Fruit fly (Drosophila melanogaster): ENCODE results near the gene Ddrgk1.
A peak's percentile ranks its signal among the peaks of the same experiment; 100 is the strongest.

The Ddrgk1 gene

DNA sequence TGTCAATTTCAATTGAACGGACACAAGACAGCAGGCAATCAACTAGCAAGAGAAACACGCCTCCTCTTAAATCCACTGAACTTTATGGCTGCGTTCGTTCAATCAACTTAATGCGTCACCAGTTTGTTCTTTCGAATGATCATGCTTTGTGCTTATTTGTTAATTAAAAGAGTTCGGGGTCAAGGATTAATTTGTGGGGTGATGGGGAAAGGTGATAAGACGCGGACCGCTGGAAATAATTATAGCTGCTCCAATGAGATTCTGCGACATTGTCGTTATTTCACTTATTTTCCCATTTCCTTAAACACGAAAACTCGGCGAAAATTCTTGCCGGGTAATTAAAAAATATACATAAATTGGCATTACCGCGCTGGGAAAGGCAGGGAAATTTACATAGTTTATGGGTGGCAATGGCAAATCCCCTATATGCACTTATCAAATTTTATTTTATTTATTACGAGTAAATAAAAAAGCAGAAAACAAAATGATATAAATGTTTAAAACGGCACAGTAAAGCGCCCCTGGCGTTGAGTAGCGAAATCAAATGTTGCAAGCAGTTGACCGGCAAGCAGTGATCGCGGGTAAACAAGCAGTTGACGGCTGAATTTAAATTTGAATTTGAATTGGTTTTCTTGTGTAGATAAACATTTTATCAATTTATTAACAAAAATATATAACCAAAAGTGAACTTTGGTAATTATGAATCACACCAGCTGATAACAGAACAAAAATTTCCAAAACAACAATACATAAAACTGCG lies 30.3 kb upstream of the Ddrgk1 start (continued):
- peak; percentile 55 for TF ChIP-seq fd96Cb (tag; optimal IDR thresholded peaks at IDR 0.05)
- TF ChIP-seq Nf-YA (GFP tag; IDR thresholded peaks at IDR 0.05), result 0 out of 2 replicates have a peak, but pooled peaks have one; percentile 43
- peak; percentile 74 for TF ChIP-seq onecut (GFP tag; IDR thresholded peaks at IDR 0.05)
- peak; percentile 68 for TF ChIP-seq psq (GFP tag; optimal IDR thresholded peaks at IDR 0.05)
- TF ChIP-seq Dfd (GFP tag; optimal IDR thresholded peaks at IDR 0.05), result peak in 1 of 2 experiments; percentile 81
- no peak for TF ChIP-seq CG14860 (GFP tag; IDR thresholded peaks at IDR 0.05; ENCODE audit: partially characterized antibody)
- no peak for TF ChIP-seq CG7556 (GFP tag; optimal IDR thresholded peaks at IDR 0.05)
- peak; percentile 78 for TF ChIP-seq bcd (GFP tag; optimal IDR thresholded peaks at IDR 0.05)
- TF ChIP-seq dmrt11E (tag; optimal IDR thresholded peaks at IDR 0.05), result peak; percentile 57
- TF ChIP-seq gce (GFP tag; IDR thresholded peaks at IDR 0.05), result no peak
- TF ChIP-seq CG13894 (tag; optimal IDR thresholded peaks at IDR 0.05), result peak; percentile 57
- peak; percentile 80 for TF ChIP-seq CG8089 (GFP tag; optimal IDR thresholded peaks at IDR 0.05)
- no peak for TF ChIP-seq D (optimal IDR thresholded peaks at IDR 0.05)
- TF ChIP-seq D (GFP tag; optimal IDR thresholded peaks at IDR 0.05), result peak; percentile 58
- peak; percentile 27 for TF ChIP-seq Sry-δ (GFP tag; optimal IDR thresholded peaks at IDR 0.05)
- peak; percentile 73 for TF ChIP-seq Fer1 (GFP tag; optimal IDR thresholded peaks at IDR 0.05)
- TF ChIP-seq CG12236 (GFP tag; optimal IDR thresholded peaks at IDR 0.05), result peak; percentile 53
- peak; percentile 92 for TF ChIP-seq CG11456 (GFP tag; IDR thresholded peaks at IDR 0.05)
- no peak for TF ChIP-seq Rx (GFP tag; IDR thresholded peaks at IDR 0.05)
- 0 out of 2 replicates have a peak, but pooled peaks have one; percentile 14 for TF ChIP-seq al (GFP tag; IDR thresholded peaks at IDR 0.05)
- peak; percentile 37; the same call in 1 of the 2 replicates for TF ChIP-seq sisA (GFP tag; IDR thresholded peaks at IDR 0.05)
- peak; percentile 73 for TF ChIP-seq H15 (GFP tag; IDR thresholded peaks at IDR 0.05)
- peak; percentile 59 for TF ChIP-seq Side (GFP tag; optimal IDR thresholded peaks at IDR 0.05)
- TF ChIP-seq CG12391 (tag; optimal IDR thresholded peaks at IDR 0.05), result peak; percentile 68
- peak; percentile 83 for TF ChIP-seq CG34376 (GFP tag; optimal IDR thresholded peaks at IDR 0.05)
- peak; percentile 33 for TF ChIP-seq tio (GFP tag; optimal IDR thresholded peaks at IDR 0.05)
- no peak for TF ChIP-seq Neu2 (GFP tag; optimal IDR thresholded peaks at IDR 0.05; ENCODE audit: borderline replicate concordance)
- peak; percentile 66 for TF ChIP-seq tgo (GFP tag; IDR thresholded peaks at IDR 0.05)
- TF ChIP-seq pan (optimal IDR thresholded peaks at IDR 0.05), result no peak
- peak in 1 of 2 experiments; percentile 81 for TF ChIP-seq pan (GFP tag; optimal IDR thresholded peaks at IDR 0.05 in 1 of 2, IDR thresholded peaks at IDR 0.05 in 1 of 2)
- no peak for TF ChIP-seq Doc3 (GFP tag; IDR thresholded peaks at IDR 0.05; ENCODE audit: partially characterized antibody)
- TF ChIP-seq mld (GFP tag; IDR thresholded peaks at IDR 0.05; ENCODE audit: partially characterized antibody), result no peak
- no peak for TF ChIP-seq Deaf1 (tag; optimal IDR thresholded peaks at IDR 0.05)
- TF ChIP-seq Spps (tag; optimal IDR thresholded peaks at IDR 0.05), result no peak
- TF ChIP-seq CG1024 (GFP tag; IDR thresholded peaks at IDR 0.05), result peak; percentile 49; the same call in 1 of the 2 replicates
- TF ChIP-seq aop (GFP tag; IDR thresholded peaks at IDR 0.05), result no peak
- TF ChIP-seq Hmx (GFP tag; optimal IDR thresholded peaks at IDR 0.05), result no peak
- peak; percentile 72 for TF ChIP-seq slbo (GFP tag; IDR thresholded peaks at IDR 0.05)
- peak; percentile 95 for TF ChIP-seq Lpt (GFP tag; optimal IDR thresholded peaks at IDR 0.05)
- TF ChIP-seq CG17361 (GFP tag; IDR thresholded peaks at IDR 0.05), result peak; percentile 60; the same call in 2 of the 3 replicates
- TF ChIP-seq CG6272 (GFP tag; IDR thresholded peaks at IDR 0.05), result no peak; the same call in 1 of the 2 replicates
- TF ChIP-seq CG1647 (GFP tag; optimal IDR thresholded peaks at IDR 0.05), result peak; percentile 62
- TF ChIP-seq salm (tag; optimal IDR thresholded peaks at IDR 0.05), result no peak
- peak; percentile 84 for TF ChIP-seq Hmr (GFP tag; optimal IDR thresholded peaks at IDR 0.05)
- peak; percentile 50; the same call in 1 of the 2 replicates for TF ChIP-seq seq (GFP tag; IDR thresholded peaks at IDR 0.05)
- peak; percentile 50; the same call in 2 of the 3 replicates for TF ChIP-seq CG14050 (GFP tag; IDR thresholded peaks at IDR 0.05)
- TF ChIP-seq CG17385 (GFP tag; optimal IDR thresholded peaks at IDR 0.05), result peak; percentile 60
- peak; percentile 61 for TF ChIP-seq CG10366 (GFP tag; IDR thresholded peaks at IDR 0.05)
- TF ChIP-seq ind (GFP tag; optimal IDR thresholded peaks at IDR 0.05), result peak; percentile 69
- 0 out of 2 replicates have a peak, but pooled peaks have one; percentile 21 for TF ChIP-seq CG17612 (GFP tag; IDR thresholded peaks at IDR 0.05)
